Fruit fly (Drosophila melanogaster): Measurements from ENCODE around the gene Ugt37E1.

The Ugt37E1 gene

dm6 chr2L:16796104-16796645, at the start of gene Ugt37E1:
Gene Ugt37E1, plus strand, starts transcription at chr2L:16796595.
- no peak for TF ChIP-seq CG34367 (tag; optimal IDR thresholded peaks at IDR 0.05)
- no peak for TF ChIP-seq Ets98B (GFP tag; IDR thresholded peaks at IDR 0.05)
- no peak for TF ChIP-seq D1 (tag; optimal IDR thresholded peaks at IDR 0.05)
- TF ChIP-seq Pif1B (GFP tag; optimal IDR thresholded peaks at IDR 0.05), result no peak
- no peak for TF ChIP-seq EcR (GFP tag; optimal IDR thresholded peaks at IDR 0.05)
- TF ChIP-seq CG15710 (tag; optimal IDR thresholded peaks at IDR 0.05), result no peak
- TF ChIP-seq CG17806 (tag; optimal IDR thresholded peaks at IDR 0.05), result no peak
- no peak for TF ChIP-seq CG12605 (GFP tag; IDR thresholded peaks at IDR 0.05)
- no peak for TF ChIP-seq CG8301 (tag; optimal IDR thresholded peaks at IDR 0.05)
- TF ChIP-seq rn (GFP tag; IDR thresholded peaks at IDR 0.05), result no peak
- TF ChIP-seq gl (tag; optimal IDR thresholded peaks at IDR 0.05), result no peak
- no peak for TF ChIP-seq CG8159 (tag; optimal IDR thresholded peaks at IDR 0.05)
- TF ChIP-seq CG32121 (GFP tag; IDR thresholded peaks at IDR 0.05), result no peak
- TF ChIP-seq CG4496 (GFP tag; IDR thresholded peaks at IDR 0.05), result no peak
- TF ChIP-seq CG10348 (GFP tag; IDR thresholded peaks at IDR 0.05), result no peak
- TF ChIP-seq Pif1A (GFP tag; optimal IDR thresholded peaks at IDR 0.05), result no peak

- TF ChIP-seq Pif1A (GFP tag; optimal IDR thresholded peaks at IDR 0.05) (no peak), CG10348 (GFP tag; IDR thresholded peaks at IDR 0.05) (no peak), CG12605 (GFP tag; IDR thresholded peaks at IDR 0.05) (no peak), CG8301 (tag; optimal IDR thresholded peaks at IDR 0.05) (no peak), EcR (GFP tag; optimal IDR thresholded peaks at IDR 0.05) (no peak), rn (GFP tag; IDR thresholded peaks at IDR 0.05) (no peak), CG14655 (GFP tag; optimal IDR thresholded peaks at IDR 0.05) (no peak), D1 (tag; optimal IDR thresholded peaks at IDR 0.05) (no peak), CG17806 (tag; optimal IDR thresholded peaks at IDR 0.05) (no peak), fd96Ca (GFP tag; IDR thresholded peaks at IDR 0.05) (no peak), CG9948 (tag; optimal IDR thresholded peaks at IDR 0.05) (no peak), CG32121 (GFP tag; IDR thresholded peaks at IDR 0.05) (no peak), Ets98B (GFP tag; IDR thresholded peaks at IDR 0.05) (no peak), Snoo (tag; optimal IDR thresholded peaks at IDR 0.05) (no peak), CG15710 (tag; optimal IDR thresholded peaks at IDR 0.05) (no peak), CG34367 (tag; optimal IDR thresholded peaks at IDR 0.05) (no peak), gl (tag; optimal IDR thresholded peaks at IDR 0.05) (no peak), Pif1B (GFP tag; optimal IDR thresholded peaks at IDR 0.05) (no peak), CG4496 (GFP tag; IDR thresholded peaks at IDR 0.05) (no peak)
These were observed 49.2 kb upstream of the Ugt37E1 start for dm6 chr2L:16747145-16747544.

- no peak for TF ChIP-seq CG32121 (GFP tag; IDR thresholded peaks at IDR 0.05)
- TF ChIP-seq CG13204 (GFP tag; optimal IDR thresholded peaks at IDR 0.05), result no peak
- TF ChIP-seq CG10348 (GFP tag; IDR thresholded peaks at IDR 0.05), result no peak
- TF ChIP-seq fd96Ca (GFP tag; IDR thresholded peaks at IDR 0.05), result no peak
- TF ChIP-seq CG8159 (tag; optimal IDR thresholded peaks at IDR 0.05), result no peak
- no peak for TF ChIP-seq D1 (tag; optimal IDR thresholded peaks at IDR 0.05)
- TF ChIP-seq CG15710 (tag; optimal IDR thresholded peaks at IDR 0.05), result no peak
- TF ChIP-seq gl (tag; optimal IDR thresholded peaks at IDR 0.05), result no peak
- no peak for TF ChIP-seq Ets98B (GFP tag; IDR thresholded peaks at IDR 0.05)
- TF ChIP-seq rn (GFP tag; IDR thresholded peaks at IDR 0.05), result no peak
- no peak for TF ChIP-seq CG4496 (GFP tag; IDR thresholded peaks at IDR 0.05)
- TF ChIP-seq EcR (GFP tag; optimal IDR thresholded peaks at IDR 0.05), result no peak
- TF ChIP-seq CG9948 (tag; optimal IDR thresholded peaks at IDR 0.05), result no peak
- TF ChIP-seq Pif1B (GFP tag; optimal IDR thresholded peaks at IDR 0.05), result no peak
- TF ChIP-seq Pif1A (GFP tag; optimal IDR thresholded peaks at IDR 0.05), result no peak
- no peak for TF ChIP-seq CG34367 (tag; optimal IDR thresholded peaks at IDR 0.05)
- TF ChIP-seq CG17806 (tag; optimal IDR thresholded peaks at IDR 0.05), result no peak
These were observed 44.1 kb upstream of the Ugt37E1 start for dm6 chr2L:16752340-16752739.

dm6 chr2L:16754074-16754473, 42.3 kb upstream of the Ugt37E1 start, which contains the start of gene yellow-b:
Gene yellow-b, plus strand, starts transcription at chr2L:16754336.
- no peak for TF ChIP-seq D1 (tag; optimal IDR thresholded peaks at IDR 0.05)
- TF ChIP-seq CG4496 (GFP tag; IDR thresholded peaks at IDR 0.05), result no peak
- no peak for TF ChIP-seq CG32121 (GFP tag; IDR thresholded peaks at IDR 0.05)
- no peak for TF ChIP-seq CG12605 (GFP tag; IDR thresholded peaks at IDR 0.05)
- TF ChIP-seq CG14655 (GFP tag; optimal IDR thresholded peaks at IDR 0.05), result no peak
- no peak for TF ChIP-seq gl (tag; optimal IDR thresholded peaks at IDR 0.05)
- no peak for TF ChIP-seq CG13204 (GFP tag; optimal IDR thresholded peaks at IDR 0.05)
- no peak for TF ChIP-seq EcR (GFP tag; optimal IDR thresholded peaks at IDR 0.05)
- no peak for TF ChIP-seq CG34367 (tag; optimal IDR thresholded peaks at IDR 0.05)
- TF ChIP-seq Pif1B (GFP tag; optimal IDR thresholded peaks at IDR 0.05), result no peak
- no peak for TF ChIP-seq Snoo (tag; optimal IDR thresholded peaks at IDR 0.05)
- TF ChIP-seq Pif1A (GFP tag; optimal IDR thresholded peaks at IDR 0.05), result no peak
- no peak for TF ChIP-seq CG15710 (tag; optimal IDR thresholded peaks at IDR 0.05)
- TF ChIP-seq CG17806 (tag; optimal IDR thresholded peaks at IDR 0.05), result no peak
- no peak for TF ChIP-seq rn (GFP tag; IDR thresholded peaks at IDR 0.05)
- no peak for TF ChIP-seq CG8159 (tag; optimal IDR thresholded peaks at IDR 0.05)
- TF ChIP-seq fd96Ca (GFP tag; IDR thresholded peaks at IDR 0.05), result no peak

- TF ChIP-seq CG14655 (GFP tag; optimal IDR thresholded peaks at IDR 0.05), result peak; percentile 52
- no peak for TF ChIP-seq Snoo (tag; optimal IDR thresholded peaks at IDR 0.05)
- TF ChIP-seq CG13204 (GFP tag; optimal IDR thresholded peaks at IDR 0.05), result no peak
- peak; percentile 69 for TF ChIP-seq CG32121 (GFP tag; IDR thresholded peaks at IDR 0.05)
- peak; percentile 50; the same call in 1 of the 3 replicates for TF ChIP-seq CG4496 (GFP tag; IDR thresholded peaks at IDR 0.05)
- no peak for TF ChIP-seq EcR (GFP tag; optimal IDR thresholded peaks at IDR 0.05)
- peak; percentile 25; the same call in 1 of the 2 replicates for TF ChIP-seq CG12605 (GFP tag; IDR thresholded peaks at IDR 0.05)
- no peak for TF ChIP-seq rn (GFP tag; IDR thresholded peaks at IDR 0.05)
- no peak for TF ChIP-seq Pif1B (GFP tag; optimal IDR thresholded peaks at IDR 0.05)
- no peak for TF ChIP-seq Pif1A (GFP tag; optimal IDR thresholded peaks at IDR 0.05)
- peak; percentile 22 for TF ChIP-seq CG8301 (tag; optimal IDR thresholded peaks at IDR 0.05)
- TF ChIP-seq Ets98B (GFP tag; IDR thresholded peaks at IDR 0.05), result peak; percentile 55; the same call in 1 of the 2 replicates
These were observed 35.6 kb upstream of the Ugt37E1 start, which contains the start of gene ppk17 for dm6 chr2L:16760504-16761417. Gene ppk17, minus strand, starts transcription at chr2L:16760554.
